Worm (Caenorhabditis elegans) whole organism, midembryonic: Measurements from ENCODE around the gene nhr-147.
"Not testable (repeated sequence)": the region's sequence is repeated elsewhere in the genome, so short reads cannot be mapped to it uniquely, and the experiment has no call there.

ENCODE experiments used
- T22C8.4 ChIP-seq: fragments of 200-800 bp; sonication (Bioruptor generic); IDR thresholded peaks from 2 replicates; pipeline ENCODE4 v1.3.6; 2022; ENCODE audit warnings: missing genetic modification characterization, missing compliant biosample characterization
- cog-1 ChIP-seq: sonication (generic microtip); optimal IDR thresholded peaks from 2 replicates; lab custom pipeline; 2016; ENCODE audit warnings: missing genetic modification characterization, missing compliant biosample characterization
- flt-1 ChIP-seq: fragments of 200-800 bp; sonication (Bioruptor generic); IDR thresholded peaks from 2 replicates; pipeline ENCODE4 v1.3.6; 2022; ENCODE audit warnings: missing genetic modification characterization, missing compliant biosample characterization
- klf-2 ChIP-seq: fragments of 200-800 bp; sonication (Bioruptor generic); conservative IDR thresholded peaks from 2 replicates; pipeline ENCODE4 v1.3.6; 2022; ENCODE audit warnings: missing genetic modification reagents, missing genetic modification characterization, missing compliant biosample characterization
- med-1 ChIP-seq: sonication (generic microtip); optimal IDR thresholded peaks from 2 replicates; lab custom pipeline; 2017; ENCODE audit warnings: missing genetic modification characterization, mild to moderate bottlenecking, missing compliant biosample characterization, antibody characterized with exemption, missing genetic modification reagents; ENCODE audit not compliant: insufficient read depth
- ref-1 ChIP-seq: fragments of 200-800 bp; sonication (Bioruptor generic); conservative IDR thresholded peaks from 2 replicates; pipeline ENCODE4 v1.3.6; 2022; ENCODE audit warnings: missing genetic modification reagents, missing genetic modification characterization, missing compliant biosample characterization
- tab-1 ChIP-seq: fragments of 200-800 bp; sonication (Bioruptor generic); IDR thresholded peaks from 2 replicates; pipeline ENCODE4 v1.3.6; 2022; ENCODE audit warnings: missing genetic modification characterization, missing compliant biosample characterization
- ztf-23 ChIP-seq: fragments of 200-800 bp; sonication (Bioruptor generic); IDR thresholded peaks from 2 replicates; pipeline ENCODE4 v1.3.6; 2022; ENCODE audit warnings: missing genetic modification reagents, missing genetic modification characterization, missing compliant biosample characterization
- ztf-29 ChIP-seq: fragments of 200-800 bp; sonication (Bioruptor generic); IDR thresholded peaks from 2 replicates; pipeline ENCODE4 v1.3.6; 2022; ENCODE audit warnings: missing genetic modification reagents, missing genetic modification characterization, missing compliant biosample characterization

The nhr-147 gene

DNA sequence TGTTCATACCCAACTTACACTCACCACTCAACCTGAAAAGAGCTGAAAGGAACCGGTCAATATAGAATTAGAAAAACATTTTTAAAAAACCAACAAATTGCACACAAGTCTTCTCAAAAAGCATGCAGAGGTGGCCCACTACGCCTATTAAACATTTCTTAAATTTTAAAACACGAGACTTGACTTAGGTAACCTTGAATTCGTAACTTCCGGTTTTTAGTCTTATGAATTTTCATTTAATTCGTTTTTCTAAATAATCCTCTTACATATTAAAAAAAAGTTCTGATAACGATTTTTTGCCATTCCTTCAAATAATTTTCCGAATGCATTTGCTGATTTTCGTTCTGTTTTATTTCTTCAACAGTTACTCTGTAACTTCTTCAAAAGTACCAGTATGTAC is 17.5 kb upstream of the nhr-147 start, which contains the start of gene clec-7:
Gene clec-7 (plus strand): TSS at position 301 of the 400 bp plus-strand sequence.
- TF ChIP-seq flt-1 (GFP tag; lab: Robert Waterston, UW) (no peak), tab-1 (GFP tag; lab: Robert Waterston, UW) (no peak), ztf-23 (GFP tag; lab: Robert Waterston, UW) (no peak), T22C8.4 (GFP tag; lab: Robert Waterston, UW) (no peak), ref-1 (GFP tag; lab: Robert Waterston, UW) (no peak), ztf-29 (GFP tag; lab: Robert Waterston, UW) (no peak), med-1 (no peak), cog-1 (no peak), klf-2 (no peak)

DNA sequence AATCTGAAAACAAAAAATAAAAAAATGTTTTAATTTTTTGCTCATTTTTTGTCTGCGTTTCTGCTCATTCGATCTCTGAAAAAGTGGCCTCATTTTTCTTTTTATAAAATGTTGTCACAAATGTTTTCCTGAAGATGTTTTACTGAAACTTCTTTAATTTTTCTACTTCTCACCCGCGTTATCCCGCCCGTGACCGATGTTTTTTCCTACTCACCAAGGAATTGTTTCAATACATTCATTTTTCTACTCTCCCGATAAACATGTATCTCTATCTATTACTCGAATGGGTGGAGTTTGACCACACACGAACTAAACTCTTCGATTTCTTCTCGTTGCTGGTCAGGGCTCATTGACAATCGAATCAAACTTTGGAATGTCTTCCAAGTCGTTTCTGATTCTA is 14.7 kb upstream of the nhr-147 start, which contains the start of gene F10G2.2:
Gene F10G2.2 (plus strand): TSS at position 301 of the 400 bp plus-strand sequence.
- no peak for TF ChIP-seq med-1
- no peak for TF ChIP-seq flt-1 (GFP tag; lab: Robert Waterston, UW)
- TF ChIP-seq klf-2: no peak
- TF ChIP-seq ref-1 (GFP tag; lab: Robert Waterston, UW): no peak

DNA sequence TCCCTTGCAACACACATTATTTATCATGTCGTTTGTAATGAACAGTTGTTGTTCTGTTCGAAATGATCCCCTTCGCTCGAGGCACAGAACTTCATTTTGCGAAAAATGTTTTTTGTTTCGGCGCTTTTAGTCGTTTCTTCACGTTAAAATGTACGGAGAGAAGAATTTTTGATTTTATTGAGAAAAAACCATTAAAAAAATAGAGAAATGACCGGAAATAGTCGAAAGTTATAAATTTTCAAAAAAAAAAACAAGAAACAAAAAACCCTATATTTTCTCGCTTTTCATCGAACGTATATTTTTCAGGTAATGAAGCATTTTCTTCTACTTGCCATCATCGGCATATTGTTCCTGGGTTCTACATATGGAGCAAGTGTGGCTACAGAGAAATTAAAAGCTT is 13.3 kb upstream of the nhr-147 start, which contains the start of gene F10G2.1:
Gene F10G2.1 (plus strand): TSS at position 301 of the 400 bp plus-strand sequence.
- no peak for TF ChIP-seq cog-1
- no peak for TF ChIP-seq ztf-23 (GFP tag; lab: Robert Waterston, UW)
- TF ChIP-seq ref-1 (GFP tag; lab: Robert Waterston, UW): no peak
- TF ChIP-seq ztf-29 (GFP tag; lab: Robert Waterston, UW): no peak
- TF ChIP-seq T22C8.4 (GFP tag; lab: Robert Waterston, UW): no peak
- TF ChIP-seq klf-2: no peak
- no peak for TF ChIP-seq tab-1 (GFP tag; lab: Robert Waterston, UW)
- no peak for TF ChIP-seq med-1
- no peak for TF ChIP-seq flt-1 (GFP tag; lab: Robert Waterston, UW)

DNA sequence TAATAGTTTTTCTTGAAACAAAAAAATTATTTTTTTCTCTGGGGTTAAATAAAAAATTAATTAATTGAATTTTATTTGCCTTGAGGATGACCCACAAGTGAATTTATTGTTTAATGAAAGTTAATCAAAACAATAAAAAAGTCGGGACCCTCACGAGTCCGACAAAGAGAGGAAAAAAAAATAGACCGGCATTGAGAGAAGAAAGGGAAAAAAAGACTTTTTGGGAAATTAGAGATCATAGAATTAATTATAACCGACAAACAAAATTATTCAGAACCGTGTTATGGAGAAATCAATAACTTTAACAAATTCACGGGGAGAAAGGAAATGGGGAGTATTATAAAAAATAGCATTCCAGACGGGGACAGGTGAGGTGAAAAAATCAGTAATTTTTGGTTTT is 8.4 kb upstream of the nhr-147 start, which contains the start of gene F10G2.7:
Gene F10G2.7 (minus strand): TSS at position 101 of the 400 bp plus-strand sequence.
- TF ChIP-seq flt-1, ztf-23, tab-1 (GFP tag; lab: Robert Waterston, UW): not testable (repeated sequence)

DNA sequence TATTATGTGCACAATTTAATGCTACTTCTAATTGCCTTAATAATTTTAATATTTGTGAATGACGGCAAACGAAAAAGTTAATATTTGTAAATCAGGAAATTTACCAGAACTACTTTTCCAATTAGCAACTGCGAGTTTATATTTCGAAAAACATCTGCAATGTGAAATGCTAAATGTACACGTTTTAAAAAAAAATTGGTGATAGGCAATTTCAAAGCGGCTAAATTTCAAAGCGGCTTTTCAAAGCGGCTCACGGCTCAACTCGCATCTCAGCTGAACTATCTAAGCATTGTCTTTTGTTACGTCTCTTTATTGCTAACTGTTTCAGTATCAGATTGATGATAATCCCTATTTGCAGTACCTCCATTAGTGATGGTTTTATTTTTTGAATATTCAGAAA is 5.8 kb upstream of the nhr-147 start, which contains the start of gene srh-187:
Gene srh-187 (minus strand): TSS at position 101 of the 400 bp plus-strand sequence.
- TF ChIP-seq ztf-29 (GFP tag; lab: Robert Waterston, UW) (no peak), ref-1 (GFP tag; lab: Robert Waterston, UW) (no peak), med-1 (no peak), ztf-23 (GFP tag; lab: Robert Waterston, UW) (no peak), flt-1 (GFP tag; lab: Robert Waterston, UW) (no peak), cog-1 (no peak), tab-1 (GFP tag; lab: Robert Waterston, UW) (no peak), T22C8.4 (GFP tag; lab: Robert Waterston, UW) (no peak), klf-2 (no peak)

DNA sequence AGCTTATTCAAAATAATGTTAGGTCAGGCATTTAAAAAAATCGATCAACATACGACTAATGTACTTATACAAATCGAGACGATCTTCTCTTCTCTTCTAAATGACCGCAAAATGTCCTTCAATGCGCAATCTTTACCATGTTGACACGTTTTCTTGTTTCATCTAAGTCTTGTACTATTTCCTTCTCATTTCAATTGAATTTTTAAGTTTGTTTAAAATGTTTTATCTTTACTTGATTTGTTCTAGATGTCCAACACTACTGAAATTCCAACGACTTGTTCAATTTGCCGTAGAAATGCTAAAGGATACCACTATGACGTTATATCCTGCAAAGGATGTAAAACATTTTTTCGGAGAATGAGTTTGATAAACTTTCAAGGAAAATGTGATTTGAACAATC is 3.7 kb upstream of the nhr-147 start, which contains the start of the genes nhr-263 and nhr-148:
Gene nhr-263 (minus strand): TSS at position 101 of the 400 bp plus-strand sequence.
Gene nhr-148 (plus strand): TSS at position 215 of the 400 bp plus-strand sequence.
- TF ChIP-seq T22C8.4 (GFP tag; lab: Robert Waterston, UW): no peak
- TF ChIP-seq klf-2: no peak
- TF ChIP-seq cog-1: no peak
- no peak for TF ChIP-seq ztf-29 (GFP tag; lab: Robert Waterston, UW)
- no peak for TF ChIP-seq flt-1 (GFP tag; lab: Robert Waterston, UW)
- TF ChIP-seq tab-1 (GFP tag; lab: Robert Waterston, UW): no peak
- TF ChIP-seq ztf-23 (GFP tag; lab: Robert Waterston, UW): no peak
- no peak for TF ChIP-seq med-1
- TF ChIP-seq ref-1 (GFP tag; lab: Robert Waterston, UW): no peak

DNA sequence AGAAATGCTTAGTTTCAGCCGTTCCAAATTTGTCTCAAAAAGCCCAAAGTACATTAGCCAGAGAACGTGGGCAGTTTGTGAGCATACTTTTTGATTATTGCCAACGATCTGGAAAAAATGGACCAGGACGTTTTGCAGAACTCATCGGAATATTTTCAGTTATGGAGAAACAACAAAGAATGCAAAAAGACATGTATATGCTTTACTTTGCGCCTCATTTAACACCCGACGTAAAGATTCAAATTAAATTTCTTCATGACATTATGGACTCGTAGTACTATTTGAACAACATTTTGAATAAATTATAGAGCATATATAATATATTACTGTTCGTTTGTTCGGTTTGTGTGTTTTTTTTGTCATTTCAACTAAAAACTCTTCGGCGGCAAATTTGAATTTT is 2.1 kb upstream of the nhr-147 start, which contains the start of gene srh-244:
Gene srh-244 (plus strand): TSS at position 301 of the 400 bp plus-strand sequence.
- TF ChIP-seq cog-1: no peak
- TF ChIP-seq ztf-23 (GFP tag; lab: Robert Waterston, UW): no peak
- no peak for TF ChIP-seq flt-1 (GFP tag; lab: Robert Waterston, UW)
- no peak for TF ChIP-seq klf-2
- no peak for TF ChIP-seq T22C8.4 (GFP tag; lab: Robert Waterston, UW)
- TF ChIP-seq ref-1 (GFP tag; lab: Robert Waterston, UW): no peak
- TF ChIP-seq tab-1 (GFP tag; lab: Robert Waterston, UW): no peak
- no peak for TF ChIP-seq med-1
- no peak for TF ChIP-seq ztf-29 (GFP tag; lab: Robert Waterston, UW)

DNA sequence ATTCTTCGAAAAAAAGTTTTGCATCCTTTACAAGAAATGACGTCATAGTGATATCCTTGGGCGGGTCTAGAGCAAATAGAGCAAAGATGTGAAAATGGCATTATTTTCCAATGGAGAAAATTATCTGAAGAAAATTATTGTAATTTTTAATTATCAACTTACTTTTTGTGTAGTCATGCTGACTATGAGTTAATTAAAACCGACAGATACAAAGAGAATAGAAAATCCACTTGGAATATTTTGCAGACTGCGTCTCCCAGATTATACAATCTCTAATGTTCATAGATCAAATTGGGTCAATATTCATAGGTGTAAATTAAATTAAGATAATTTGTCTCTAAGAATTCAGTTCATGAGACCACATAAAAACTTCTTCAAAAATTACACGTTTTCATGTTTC is 3.9 kb downstream of the nhr-147 start, which contains the start of gene nhr-149:
Gene nhr-149 (minus strand): TSS at position 101 of the 400 bp plus-strand sequence.
- TF ChIP-seq ztf-23 (GFP tag; lab: Robert Waterston, UW): no peak
- TF ChIP-seq med-1: no peak
- TF ChIP-seq ztf-29 (GFP tag; lab: Robert Waterston, UW): no peak

DNA sequence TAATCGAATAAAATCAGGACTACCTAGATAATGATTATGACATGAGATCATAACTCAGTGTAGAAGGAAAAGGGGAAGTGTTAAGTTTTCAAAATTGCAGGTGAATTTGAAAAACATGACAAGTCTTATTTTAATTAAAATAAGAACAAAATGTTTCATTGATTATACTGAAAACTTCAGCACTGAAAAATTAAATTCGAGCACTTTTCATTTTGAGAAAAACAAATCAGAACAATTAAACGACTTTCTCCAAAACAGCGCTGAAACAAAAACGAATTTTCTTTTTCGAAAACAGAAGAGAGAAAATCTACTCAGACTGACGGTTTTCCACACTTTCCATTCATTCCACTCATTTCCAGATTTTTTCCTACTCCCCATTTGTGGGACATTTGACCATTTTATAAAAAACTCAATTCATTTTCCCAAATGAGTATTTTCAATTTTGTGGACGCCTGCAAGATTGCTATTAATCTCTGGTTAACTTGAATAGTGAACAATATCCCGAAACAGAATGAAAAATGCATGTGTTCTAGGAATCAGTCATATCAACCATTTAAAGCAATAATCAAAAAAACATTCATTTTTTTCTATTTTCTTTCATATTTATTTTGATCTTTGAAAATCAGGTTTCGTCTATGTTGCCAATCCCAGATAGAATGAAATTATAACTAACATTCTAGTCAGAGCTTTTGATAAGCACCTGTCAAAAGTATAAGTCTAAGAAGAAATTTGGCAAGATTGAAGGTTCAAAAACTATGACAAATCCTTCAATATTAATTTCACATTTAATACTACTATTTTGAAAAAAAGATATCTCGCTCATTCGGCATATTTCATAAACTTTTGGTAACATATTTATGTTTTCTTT is 6.8 kb downstream of the nhr-147 start, which contains the start of the genes srh-231 and srh-275:
Gene srh-231 (minus strand): TSS at position 51 of the 868 bp plus-strand sequence.
Gene srh-275 (plus strand): TSS at position 818 of the 868 bp plus-strand sequence.
- no peak for TF ChIP-seq tab-1 (GFP tag; lab: Robert Waterston, UW)
- no peak for TF ChIP-seq klf-2
- no peak for TF ChIP-seq cog-1
- TF ChIP-seq ztf-29 (GFP tag; lab: Robert Waterston, UW): no peak
- no peak for TF ChIP-seq ref-1 (GFP tag; lab: Robert Waterston, UW)
- TF ChIP-seq flt-1 (GFP tag; lab: Robert Waterston, UW): no peak
- no peak for TF ChIP-seq ztf-23 (GFP tag; lab: Robert Waterston, UW)
- no peak for TF ChIP-seq med-1
- TF ChIP-seq T22C8.4 (GFP tag; lab: Robert Waterston, UW): no peak
